Worm (Caenorhabditis elegans) whole organism, early embryonic: ENCODE data around the gene F36H5.8.

Experiments
- B0310.2 ChIP-seq: sonication (generic microtip); optimal IDR thresholded peaks from 2 replicates; lab custom pipeline; 2016; ENCODE audit warnings: mild to moderate bottlenecking, missing genetic modification characterization, missing compliant biosample characterization
- F13C5.2 ChIP-seq: sonication (generic microtip); optimal IDR thresholded peaks from 2 replicates; lab custom pipeline; 2017; ENCODE audit warnings: mild to moderate bottlenecking, missing genetic modification characterization, inconsistent platforms, missing compliant biosample characterization
- aly-1 ChIP-seq: sonication (generic microtip); optimal IDR thresholded peaks from 2 replicates; lab custom pipeline; 2016; ENCODE audit warnings: missing genetic modification characterization, missing compliant biosample characterization
- ama-1 ChIP-seq: fragments of 150-350 bp; optimal IDR thresholded peaks from 2 replicates; lab custom pipeline; 2014
- ceh-36 ChIP-seq: sonication (generic microtip); optimal IDR thresholded peaks from 2 replicates; lab custom pipeline; 2016; ENCODE audit warnings: missing genetic modification characterization, inconsistent platforms, missing compliant biosample characterization
- hmbx-1 ChIP-seq: sonication (generic microtip); optimal IDR thresholded peaks from 2 replicates; lab custom pipeline; 2016; ENCODE audit warnings: mild to moderate bottlenecking, missing genetic modification characterization, missing compliant biosample characterization
- hmg-4 ChIP-seq: fragments of 200-800 bp; sonication (Bioruptor generic); optimal IDR thresholded peaks from 2 replicates; lab custom pipeline; 2018; ENCODE audit warnings: mild to moderate bottlenecking, missing genetic modification characterization, missing compliant biosample characterization
- hnd-1 ChIP-seq: sonication (generic microtip); optimal IDR thresholded peaks from 2 replicates; lab custom pipeline; 2016; ENCODE audit warnings: missing genetic modification characterization, missing compliant biosample characterization
- scrt-1 ChIP-seq: fragments of 200-800 bp; sonication (Bioruptor generic); IDR thresholded peaks from 2 replicates; pipeline ENCODE4 v1.3.6; 2022; ENCODE audit warnings: missing genetic modification characterization, missing compliant biosample characterization
- sea-1 ChIP-seq: fragments of 200-800 bp; sonication (Bioruptor generic); conservative IDR thresholded peaks from 2 replicates; pipeline ENCODE4 v1.3.6; 2022; ENCODE audit warnings: missing genetic modification characterization, missing compliant biosample characterization
- tbx-11 ChIP-seq: fragments of 200-800 bp; sonication (Bioruptor generic); IDR thresholded peaks from 2 replicates; pipeline ENCODE4 v1.3.6; 2022; ENCODE audit warnings: missing genetic modification characterization, missing compliant biosample characterization

DNA sequence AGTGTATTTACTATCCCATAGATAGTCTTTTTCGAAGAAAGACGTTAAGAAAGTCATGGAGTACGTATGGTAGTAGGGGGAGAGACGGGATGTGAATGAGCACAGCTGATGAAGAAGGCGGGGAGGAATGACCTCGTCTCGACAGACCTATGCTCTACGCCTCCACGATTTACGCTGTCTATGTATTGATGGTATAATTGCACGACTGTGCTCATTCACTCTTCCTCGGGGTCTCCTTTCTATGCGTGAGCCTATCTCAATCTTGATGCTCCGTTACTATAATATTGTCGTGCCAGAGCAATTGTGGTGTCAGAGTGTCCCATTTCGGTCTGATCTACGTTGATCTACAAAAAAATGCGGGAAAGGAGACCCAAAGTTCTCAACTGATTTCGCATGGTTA is 35.7 kb upstream of the F36H5.8 start, which contains the start of gene C08F1.10:
- TF ChIP-seq hnd-1 (tag; lab: Kevin White, UChicago) (no peak), sea-1 (GFP tag; lab: Robert Waterston, UW) (no peak), F13C5.2 (tag; lab: Kevin White, UChicago) (no peak), ama-1 (lab: Kevin White, UChicago) (no peak), ceh-36 (tag; lab: Kevin White, UChicago) (no peak), scrt-1 (GFP tag; lab: Robert Waterston, UW) (no peak), hmg-4 (no peak), tbx-11 (GFP tag; lab: Robert Waterston, UW) (no peak), hmbx-1 (no peak), aly-1 (tag; lab: Kevin White, UChicago) (no peak), B0310.2 (no peak)
